Fruit fly (Drosophila melanogaster): ENCODE measurements around the gene fid.
A peak's percentile ranks its signal among the peaks of the same experiment; 100 is the strongest.

The fid gene

DNA sequence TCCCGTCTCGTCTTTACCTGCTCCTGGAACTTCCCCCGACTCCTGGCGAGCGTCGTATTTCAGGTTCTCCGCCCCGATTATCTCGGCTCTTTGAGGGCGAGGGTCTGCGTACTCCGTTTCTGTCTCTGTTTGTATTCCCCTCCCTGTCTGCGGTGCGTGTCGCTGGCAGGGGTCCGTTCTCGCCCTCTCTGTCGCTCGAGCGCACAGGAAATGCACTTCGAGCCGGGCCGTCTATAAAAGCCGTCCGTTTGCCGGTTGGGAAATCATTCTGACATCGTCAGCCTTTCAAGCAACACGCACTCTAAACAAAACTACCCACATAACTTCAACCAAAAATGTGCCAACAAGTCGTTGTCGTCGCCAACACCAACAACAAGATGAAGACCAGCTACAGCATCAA, 40.7 kb downstream of the fid start (continued):
- TF ChIP-seq CG8359 (GFP tag; optimal IDR thresholded peaks at IDR 0.05; ENCODE audit: borderline replicate concordance) (no peak), CTCF (GFP tag; optimal IDR thresholded peaks at IDR 0.05) (no peak), CG11696 (GFP tag; IDR thresholded peaks at IDR 0.05) (no peak), eyg (GFP tag; optimal IDR thresholded peaks at IDR 0.05) (no peak), Dfd (GFP tag; optimal IDR thresholded peaks at IDR 0.05) (no peak), CG15479 (GFP tag; optimal IDR thresholded peaks at IDR 0.05) (peak; percentile 92), unc-4 (GFP tag; IDR thresholded peaks at IDR 0.05; ENCODE audit: partially characterized antibody) (no peak), CG12299 (tag; optimal IDR thresholded peaks at IDR 0.05) (no peak), tgo (GFP tag; IDR thresholded peaks at IDR 0.05) (no peak), CG8290 (GFP tag; optimal IDR thresholded peaks at IDR 0.05) (peak; percentile 4), CG8290 (tag; optimal IDR thresholded peaks at IDR 0.05) (no peak), Sry-β (GFP tag; optimal IDR thresholded peaks at IDR 0.05) (no peak), ham (GFP tag; IDR thresholded peaks at IDR 0.05) (no peak), CG8089 (GFP tag; optimal IDR thresholded peaks at IDR 0.05) (no peak), zen (tag; optimal IDR thresholded peaks at IDR 0.05) (peak; percentile 37), NC2α (GFP tag; optimal IDR thresholded peaks at IDR 0.05) (peak; percentile 50), CG2129 (GFP tag; IDR thresholded peaks at IDR 0.05; ENCODE audit: partially characterized antibody) (no peak), odd (GFP tag; optimal IDR thresholded peaks at IDR 0.05) (peak; percentile 14), crol (GFP tag; IDR thresholded peaks at IDR 0.05) (peak; percentile 72), fd102C (GFP tag; optimal IDR thresholded peaks at IDR 0.05) (peak; percentile 59), HmgD (GFP tag; optimal IDR thresholded peaks at IDR 0.05) (no peak), Fer2 (tag; optimal IDR thresholded peaks at IDR 0.05) (no peak), run (tag; optimal IDR thresholded peaks at IDR 0.05) (no peak), Rx (GFP tag; IDR thresholded peaks at IDR 0.05) (no peak), Jarid2 (GFP tag; optimal IDR thresholded peaks at IDR 0.05) (peak; percentile 67), CG14710 (tag; optimal IDR thresholded peaks at IDR 0.05) (no peak), HLHmδ (GFP tag; optimal IDR thresholded peaks at IDR 0.05) (peak; percentile 99), CG18262 (tag; optimal IDR thresholded peaks at IDR 0.05) (no peak), tup (GFP tag; optimal IDR thresholded peaks at IDR 0.05) (no peak), CG12219 (GFP tag; optimal IDR thresholded peaks at IDR 0.05) (no peak), Antp (GFP tag; optimal IDR thresholded peaks at IDR 0.05) (no peak), CG7745 (tag; optimal IDR thresholded peaks at IDR 0.05) (peak; percentile 15), vvl (GFP tag; IDR thresholded peaks at IDR 0.05) (peak; percentile 19; the same call in 1 of the 2 replicates), CG15011 (GFP tag; optimal IDR thresholded peaks at IDR 0.05) (no peak), dmrt11E (tag; optimal IDR thresholded peaks at IDR 0.05) (peak; percentile 17), chif (GFP tag; optimal IDR thresholded peaks at IDR 0.05) (no peak), usp (GFP tag; optimal IDR thresholded peaks at IDR 0.05) (no peak), sens-2 (GFP tag; IDR thresholded peaks at IDR 0.05) (no peak), esg (GFP tag; conservative IDR thresholded peaks at IDR 0.05) (no peak), CG9437 (GFP tag; optimal IDR thresholded peaks at IDR 0.05) (no peak), CG17361 (GFP tag; IDR thresholded peaks at IDR 0.05) (no peak), CG1647 (GFP tag; optimal IDR thresholded peaks at IDR 0.05) (no peak), NC2β (GFP tag; optimal IDR thresholded peaks at IDR 0.05) (peak; percentile 28), Med (GFP tag) (peak; percentile 62), da (GFP tag; optimal IDR thresholded peaks at IDR 0.05) (no peak), Oli (tag; optimal IDR thresholded peaks at IDR 0.05) (no peak), CG30403 (GFP tag; optimal IDR thresholded peaks at IDR 0.05) (no peak), CG6813 (GFP tag; optimal IDR thresholded peaks at IDR 0.05) (peak; percentile 10), gem (tag; optimal IDR thresholded peaks at IDR 0.05) (no peak), row (GFP tag; IDR thresholded peaks at IDR 0.05) (no peak), kni (GFP tag; optimal IDR thresholded peaks at IDR 0.05) (peak; percentile 91), CG5180 (GFP tag; optimal IDR thresholded peaks at IDR 0.05) (peak; percentile 43)
